Fruit fly (Drosophila melanogaster): ENCODE results near the gene mthl10.

Gene mthl10

dm6 chr3L:319145-320009, 23.3 kb downstream of the mthl10 start, which contains the start of gene fwd (continued):
- TF ChIP-seq prd (optimal IDR thresholded peaks at IDR 0.05) (no peak), prd (GFP tag; IDR thresholded peaks at IDR 0.05) (0 out of 3 replicates have a peak, but pooled peaks have one; percentile 21), Nf-YC (tag; optimal IDR thresholded peaks at IDR 0.05) (peak; percentile 61), Sox100B (GFP tag; optimal IDR thresholded peaks at IDR 0.05) (no peak), CG9876 (GFP tag; optimal IDR thresholded peaks at IDR 0.05) (no peak), otp (GFP tag; IDR thresholded peaks at IDR 0.05) (no peak), CG9797 (GFP tag; optimal IDR thresholded peaks at IDR 0.05) (peak; percentile 98), NC2α (GFP tag; optimal IDR thresholded peaks at IDR 0.05) (peak; percentile 2), ara (GFP tag; IDR thresholded peaks at IDR 0.05) (peak; percentile 36; the same call in 1 of the 2 replicates), Xbp1 (GFP tag; optimal IDR thresholded peaks at IDR 0.05) (peak; percentile 31), CG4404 (GFP tag; IDR thresholded peaks at IDR 0.05) (no peak), CG12391 (tag; optimal IDR thresholded peaks at IDR 0.05) (peak; percentile 62), CG11247 (GFP tag; IDR thresholded peaks at IDR 0.05) (no peak), CG2889 (GFP tag; IDR thresholded peaks at IDR 0.05) (no peak), CG18764 (GFP tag; optimal IDR thresholded peaks at IDR 0.05) (peak; percentile 65), trem (tag; optimal IDR thresholded peaks at IDR 0.05) (peak; percentile 81), Side (GFP tag; optimal IDR thresholded peaks at IDR 0.05) (peak; percentile 8), CG5180 (GFP tag; optimal IDR thresholded peaks at IDR 0.05) (no peak), CG1233 (GFP tag; optimal IDR thresholded peaks at IDR 0.05) (peak; percentile 18), CkIIα-i1 (GFP tag; IDR thresholded peaks at IDR 0.05) (no peak), twi (tag; optimal IDR thresholded peaks at IDR 0.05) (peak; percentile 47), E2f2 (GFP tag; IDR thresholded peaks at IDR 0.05) (0 out of 2 replicates have a peak, but pooled peaks have one; percentile 52), CG10209 (GFP tag; optimal IDR thresholded peaks at IDR 0.05) (no peak), CG42726 (GFP tag; IDR thresholded peaks at IDR 0.05; ENCODE audit: partially characterized antibody) (peak; percentile 74), CG3726 (GFP tag; IDR thresholded peaks at IDR 0.05) (no peak), gro (GFP tag; optimal IDR thresholded peaks at IDR 0.05) (peak; percentile 38), CG4360 (GFP tag; IDR thresholded peaks at IDR 0.05) (peak; percentile 76), CG2712 (tag; optimal IDR thresholded peaks at IDR 0.05) (peak; percentile 41), ssp (GFP tag; IDR thresholded peaks at IDR 0.05) (peak; percentile 15; the same call in 1 of the 2 replicates), Xrp1 (GFP tag; IDR thresholded peaks at IDR 0.05) (peak; percentile 13; the same call in 1 of the 2 replicates), CG16863 (GFP tag; optimal IDR thresholded peaks at IDR 0.05) (no peak), Abd-B (GFP tag; optimal IDR thresholded peaks at IDR 0.05) (no peak), CG16815 (GFP tag; optimal IDR thresholded peaks at IDR 0.05) (no peak), CG1529 (GFP tag; optimal IDR thresholded peaks at IDR 0.05) (no peak), nau (GFP tag; optimal IDR thresholded peaks at IDR 0.05) (peak; percentile 63), bcd (GFP tag; optimal IDR thresholded peaks at IDR 0.05) (no peak), CG6791 (GFP tag; IDR thresholded peaks at IDR 0.05; ENCODE audit: partially characterized antibody) (peak; percentile 54; the same call in 1 of the 3 replicates), schlank (tag; optimal IDR thresholded peaks at IDR 0.05) (peak; percentile 17), bsh (GFP tag; optimal IDR thresholded peaks at IDR 0.05) (peak in 1 of 2 experiments; percentile 28), pnt (GFP tag; optimal IDR thresholded peaks at IDR 0.05) (no peak), fd102C (GFP tag; optimal IDR thresholded peaks at IDR 0.05) (no peak), Adf1 (GFP tag; IDR thresholded peaks at IDR 0.05) (peak; percentile 88), dpn (GFP tag; optimal IDR thresholded peaks at IDR 0.05) (peak; percentile 7 to 38), CG6683 (GFP tag; optimal IDR thresholded peaks at IDR 0.05) (peak; percentile 20), Fer2 (tag; optimal IDR thresholded peaks at IDR 0.05) (no peak), disco-r (GFP tag; optimal IDR thresholded peaks at IDR 0.05) (no peak), Bgb (GFP tag; IDR thresholded peaks at IDR 0.05; ENCODE audit: partially characterized antibody) (peak; percentile 41; the same call in 1 of the 2 replicates), CG9609 (GFP tag; optimal IDR thresholded peaks at IDR 0.05) (no peak), pum (GFP tag; optimal IDR thresholded peaks at IDR 0.05) (no peak)
